Fruit fly (Drosophila melanogaster) whole organism, prepupa: Measurements from ENCODE around the gene stg.

Experiments used
- CG10631 ChIP-seq: fragments of 200-800 bp; sonication (Bioruptor generic); optimal IDR thresholded peaks from 2 replicates; lab custom pipeline; 2016; ENCODE audit warnings: missing biosample characterization, missing genetic modification characterization
- CG10669 ChIP-seq: fragments of 200-800 bp; sonication (Bioruptor generic); optimal IDR thresholded peaks from 3 replicates; lab custom pipeline; 2018; ENCODE audit warnings: missing biosample characterization, mild to moderate bottlenecking, missing genetic modification characterization, moderate library complexity
- CG11762 ChIP-seq: fragments of 200-800 bp; sonication (Bioruptor generic); optimal IDR thresholded peaks from 3 replicates; lab custom pipeline; 2016; ENCODE audit warnings: missing biosample characterization, missing genetic modification characterization; ENCODE audit not compliant: insufficient read depth
- CG16779 ChIP-seq: fragments of 200-800 bp; sonication (Bioruptor generic); optimal IDR thresholded peaks from 3 replicates; lab custom pipeline; 2017; ENCODE audit warnings: missing biosample characterization, mild to moderate bottlenecking, missing genetic modification characterization
- CG3032 ChIP-seq: fragments of 200-800 bp; optimal IDR thresholded peaks from 2 replicates; lab custom pipeline; 2019; ENCODE audit warnings: missing biosample characterization, mild to moderate bottlenecking, missing genetic modification characterization, moderate library complexity
- CG32006 ChIP-seq: fragments of 200-800 bp; sonication (Bioruptor generic); optimal IDR thresholded peaks from 3 replicates; lab custom pipeline; 2017; ENCODE audit warnings: missing biosample characterization, mild to moderate bottlenecking, missing genetic modification characterization
- CG6276 ChIP-seq: fragments of 200-800 bp; sonication (Bioruptor generic); optimal IDR thresholded peaks from 2 replicates; lab custom pipeline; 2017; ENCODE audit warnings: missing biosample characterization, mild to moderate bottlenecking, missing genetic modification characterization
- CG6854 ChIP-seq: fragments of 200-800 bp; sonication (Bioruptor generic); optimal IDR thresholded peaks from 2 replicates; lab custom pipeline; 2017; ENCODE audit warnings: missing biosample characterization, mild to moderate bottlenecking, missing genetic modification characterization
- Hr38 ChIP-seq: sonication (Bioruptor generic); optimal IDR thresholded peaks from 2 replicates; lab custom pipeline; 2016; ENCODE audit warnings: missing biosample characterization, missing genetic modification characterization
- Hr39 ChIP-seq: fragments of 200-800 bp; sonication (Bioruptor generic); optimal IDR thresholded peaks from 2 replicates; lab custom pipeline; 2016; ENCODE audit warnings: missing biosample characterization, missing genetic modification characterization
- Sox15 ChIP-seq: fragments of 200-800 bp; sonication (Bioruptor generic); optimal IDR thresholded peaks from 3 replicates; lab custom pipeline; 2016; ENCODE audit warnings: missing biosample characterization, missing genetic modification characterization
- pdm3 ChIP-seq: fragments of 200-800 bp; sonication (Bioruptor generic); optimal IDR thresholded peaks from 3 replicates; lab custom pipeline; 2016; ENCODE audit warnings: missing biosample characterization, missing genetic modification characterization
- topi ChIP-seq: fragments of 200-800 bp; sonication (Bioruptor generic); optimal IDR thresholded peaks from 3 replicates; lab custom pipeline; 2016; ENCODE audit warnings: missing biosample characterization, missing genetic modification characterization

DNA sequence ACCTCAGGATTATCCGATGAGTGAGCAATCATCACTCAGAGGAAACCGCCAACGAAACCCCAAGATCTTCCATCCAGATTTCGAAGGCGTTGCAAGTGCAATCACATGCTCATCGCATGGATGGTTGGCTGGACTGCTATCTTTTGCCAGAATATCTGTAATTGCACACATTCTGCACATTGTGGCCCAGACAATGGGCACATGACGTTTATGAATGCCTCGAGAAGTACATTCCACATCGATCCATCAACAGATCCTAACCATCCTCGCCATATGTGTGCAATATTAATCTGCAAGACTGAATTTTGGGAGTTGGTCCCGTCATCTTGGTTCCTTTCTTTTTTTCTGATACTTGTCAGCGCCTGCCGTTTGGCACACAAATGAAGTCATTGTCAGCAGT is 6.9 kb upstream of the stg start:
- no peak for TF ChIP-seq Hr39 (GFP tag; lab: Kevin White, UChicago)
- no peak for TF ChIP-seq pdm3 (GFP tag; lab: Kevin White, UChicago)
- no peak for TF ChIP-seq CG11762 (GFP tag; lab: Kevin White, UChicago)
- TF ChIP-seq Hr38: no peak
- no peak for TF ChIP-seq CG10669 (GFP tag; lab: Kevin White, UChicago)
- TF ChIP-seq CG6854 (GFP tag; lab: Kevin White, UChicago): no peak
- no peak for TF ChIP-seq CG6276 (GFP tag; lab: Kevin White, UChicago)
- TF ChIP-seq Sox15: no peak
- no peak for TF ChIP-seq CG10631 (GFP tag; lab: Kevin White, UChicago)
- no peak for TF ChIP-seq CG32006 (GFP tag; lab: Kevin White, UChicago)
- TF ChIP-seq CG3032 (tag; lab: Kevin White, UChicago): no peak
- TF ChIP-seq CG16779: no peak
- TF ChIP-seq topi: no peak
